Worm (Caenorhabditis elegans) whole organism, midembryonic: Measurements from ENCODE around the gene ugt-66.

Experiments
- T22C8.4 ChIP-seq: fragments of 200-800 bp; sonication (Bioruptor generic); IDR thresholded peaks from 2 replicates; pipeline ENCODE4 v1.3.6; 2022; ENCODE audit warnings: missing genetic modification characterization, missing compliant biosample characterization
- med-1 ChIP-seq: sonication (generic microtip); optimal IDR thresholded peaks from 2 replicates; lab custom pipeline; 2017; ENCODE audit warnings: missing genetic modification characterization, mild to moderate bottlenecking, missing compliant biosample characterization, antibody characterized with exemption, missing genetic modification reagents; ENCODE audit not compliant: insufficient read depth

- TF ChIP-seq T22C8.4 (GFP tag; lab: Robert Waterston, UW) (no peak), med-1 (no peak)
Measured at ce11 chrIII:6145309-6145708, 49.1 kb downstream of the ugt-66 start.
